Fruit fly (Drosophila melanogaster) whole organism: ENCODE measurements around the gene SkpC.

Experiments used
- Dll ChIP-seq: fragments of >200 bp; optimal IDR thresholded peaks from 2 replicates; lab custom pipeline; 2017
- pan ChIP-seq: fragments of >200 bp; optimal IDR thresholded peaks from 2 replicates; lab custom pipeline; 2017
- usp ChIP-seq: fragments of >200 bp; optimal IDR thresholded peaks from 2 replicates; lab custom pipeline; 2017; ENCODE audit warnings: missing biosample characterization, missing genetic modification characterization, mixed read lengths

DNA sequence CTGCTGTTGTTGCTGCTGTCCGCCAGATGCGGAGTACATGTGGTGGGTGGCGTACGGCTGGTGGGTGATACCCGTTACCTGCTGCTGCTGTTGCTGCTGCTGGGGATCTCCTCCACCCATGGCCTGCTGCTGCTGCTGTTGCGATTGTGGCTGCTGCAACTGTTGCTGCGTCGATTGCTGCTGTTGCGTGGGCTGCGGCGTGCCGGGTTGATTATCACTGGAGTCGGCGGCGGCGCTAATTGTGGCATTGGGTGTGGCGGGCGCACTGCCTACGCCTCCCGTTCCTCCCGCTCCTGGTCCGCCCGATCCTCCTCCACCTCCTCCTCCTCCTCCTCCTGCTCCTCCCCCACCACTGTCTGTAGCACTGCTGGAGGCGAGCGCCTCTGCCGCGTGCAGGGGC, 34.0 kb upstream of the SkpC start:
- TF ChIP-seq pan (lab: Kevin White, UChicago) (no peak), Dll (no peak), usp (GFP tag; lab: Kevin White, UChicago) (no peak)
